Worm (Caenorhabditis elegans): ENCODE results near the gene C36A4.10.

Gene C36A4.10

DNA sequence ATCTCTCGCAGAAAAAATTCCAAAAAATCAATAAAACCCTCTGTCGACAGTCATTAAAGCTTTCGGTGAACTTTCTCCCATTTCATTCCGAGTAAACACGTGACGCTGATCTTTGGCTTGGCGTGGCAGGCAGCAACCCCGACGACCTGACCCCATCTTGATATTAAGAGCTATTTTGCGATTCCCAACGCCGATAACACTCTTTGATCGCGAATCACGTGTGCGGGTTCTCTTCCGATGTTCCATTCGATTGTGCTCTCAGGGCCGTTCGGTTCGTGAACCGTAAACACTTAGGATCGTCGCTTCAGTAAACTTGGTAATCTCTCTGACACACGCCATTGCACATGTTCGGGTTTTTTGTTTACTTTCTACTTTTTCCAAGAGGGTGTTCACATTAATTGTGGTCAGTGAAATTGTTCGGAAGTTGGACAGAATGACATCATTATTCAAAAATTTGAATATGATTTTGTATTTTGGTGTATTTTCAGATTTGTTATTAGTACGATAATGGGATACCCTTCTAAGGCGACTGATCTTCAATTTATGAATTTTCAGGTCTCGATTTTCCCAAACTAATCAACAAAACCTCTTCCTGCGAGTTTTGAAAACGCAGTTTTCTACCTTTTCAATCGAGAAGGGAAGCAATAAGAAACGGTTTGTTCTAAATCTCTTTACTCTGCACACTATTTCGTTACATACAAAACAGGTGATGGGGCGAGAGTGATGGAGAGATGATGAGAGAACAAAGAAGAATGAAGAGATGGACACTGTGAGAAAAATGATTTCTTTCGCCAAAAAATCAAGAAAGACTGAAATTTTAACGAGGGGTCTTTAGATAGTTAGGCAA is 33.9 kb downstream of the C36A4.10 start (continued):
- TF ChIP-seq ceh-82 (tag; optimal IDR thresholded peaks at IDR 0.05) (no peak), sma-3 (GFP tag; optimal IDR thresholded peaks at IDR 0.05) (peak; percentile 45), peb-1 (tag; optimal IDR thresholded peaks at IDR 0.05) (no peak), lsy-2 (tag; optimal IDR thresholded peaks at IDR 0.05) (peak in 1 of 2 experiments; percentile 39), gmeb-1 (tag; optimal IDR thresholded peaks at IDR 0.05) (no peak), zag-1 (tag; optimal IDR thresholded peaks at IDR 0.05) (no peak), nhr-25 (tag; optimal IDR thresholded peaks at IDR 0.05) (peak; percentile 88), unc-62 (GFP tag; optimal IDR thresholded peaks at IDR 0.05) (no peak), ztf-1 (GFP tag; conservative IDR thresholded peaks at IDR 0.05) (no peak), C34F6.9 (tag; optimal IDR thresholded peaks at IDR 0.05) (no peak), unc-39 (tag; optimal IDR thresholded peaks at IDR 0.05) (no peak), skn-1 (tag; optimal IDR thresholded peaks at IDR 0.05) (no peak), aly-2 (tag; optimal IDR thresholded peaks at IDR 0.05) (no peak), nhr-77 (tag; optimal IDR thresholded peaks at IDR 0.05) (no peak), mbf-1 (tag; optimal IDR thresholded peaks at IDR 0.05) (no peak), blmp-1 (tag; optimal IDR thresholded peaks at IDR 0.05; ENCODE audit: insufficient read depth) (peak; percentile 84)

DNA sequence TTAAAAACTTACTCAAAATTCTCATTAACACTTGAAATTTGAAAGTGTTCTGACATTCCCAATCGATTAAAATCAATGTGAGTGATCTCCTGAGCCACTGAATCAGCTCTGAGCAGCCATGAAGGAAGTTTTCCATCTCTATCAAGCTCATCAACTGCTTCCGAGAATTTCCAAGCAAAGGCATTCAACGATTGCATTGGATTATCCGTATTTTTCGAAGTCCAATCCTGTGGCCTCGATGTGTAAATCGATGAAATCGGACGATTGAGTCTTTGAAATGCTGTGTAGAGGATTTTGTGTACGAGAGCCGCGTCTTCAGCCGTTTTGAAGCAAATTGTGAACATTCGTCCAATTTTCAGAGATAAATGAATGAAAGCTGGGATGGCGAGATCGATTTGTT is 35.3 kb downstream of the C36A4.10 start:
- TF ChIP-seq skn-1 (tag; optimal IDR thresholded peaks at IDR 0.05) (no peak), snpc-4 (tag; optimal IDR thresholded peaks at IDR 0.05) (no peak), peb-1 (tag; optimal IDR thresholded peaks at IDR 0.05) (no peak), nhr-129 (tag; optimal IDR thresholded peaks at IDR 0.05) (no peak), ztf-4 (tag; optimal IDR thresholded peaks at IDR 0.05) (no peak), C34F6.9 (tag; optimal IDR thresholded peaks at IDR 0.05) (no peak), mbf-1 (tag; optimal IDR thresholded peaks at IDR 0.05) (no peak), nhr-77 (tag; optimal IDR thresholded peaks at IDR 0.05) (no peak), R02D3.7 (tag; optimal IDR thresholded peaks at IDR 0.05) (no peak), egl-27 (tag; optimal IDR thresholded peaks at IDR 0.05) (no peak), nhr-237 (tag; optimal IDR thresholded peaks at IDR 0.05) (no peak), nhr-11 (tag; optimal IDR thresholded peaks at IDR 0.05) (no peak), unc-39 (tag; optimal IDR thresholded peaks at IDR 0.05) (no peak), sma-9 (GFP tag; optimal IDR thresholded peaks at IDR 0.05) (no peak), sma-9 (tag; optimal IDR thresholded peaks at IDR 0.05) (no peak), elt-1 (tag; optimal IDR thresholded peaks at IDR 0.05) (no peak)

DNA sequence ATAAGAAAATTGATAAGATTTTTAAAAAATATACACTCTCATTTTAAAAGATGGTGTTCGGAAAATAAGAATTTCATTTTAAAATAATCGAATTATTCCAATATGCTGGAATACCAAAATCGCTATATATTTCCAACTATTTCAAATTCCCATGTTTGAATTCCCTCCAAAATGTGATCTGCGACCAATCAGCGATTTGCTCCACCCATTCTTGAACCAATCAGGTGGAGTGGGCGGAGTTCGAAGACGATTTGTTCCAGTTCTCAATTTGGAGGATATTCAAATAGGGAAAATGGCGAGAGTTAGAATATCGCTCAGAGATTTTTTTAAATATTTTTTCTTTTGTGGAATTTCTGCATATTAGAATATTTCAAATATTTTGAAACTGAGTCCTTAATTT is 40.4 kb downstream of the C36A4.10 start:
- no peak for TF ChIP-seq zag-1 (tag; optimal IDR thresholded peaks at IDR 0.05)
- no peak for TF ChIP-seq skn-1 (tag; optimal IDR thresholded peaks at IDR 0.05)
- TF ChIP-seq nhr-10 (tag; optimal IDR thresholded peaks at IDR 0.05) = no peak
- no peak for TF ChIP-seq nhr-77 (tag; optimal IDR thresholded peaks at IDR 0.05)
- TF ChIP-seq lin-13 (GFP tag; optimal IDR thresholded peaks at IDR 0.05) = no peak
- TF ChIP-seq C34F6.9 (tag; optimal IDR thresholded peaks at IDR 0.05) = no peak
- no peak for TF ChIP-seq gmeb-1 (tag; optimal IDR thresholded peaks at IDR 0.05)
- TF ChIP-seq fos-1 (tag; optimal IDR thresholded peaks at IDR 0.05) = no peak
- TF ChIP-seq ztf-4 (tag; optimal IDR thresholded peaks at IDR 0.05) = no peak
- no peak for TF ChIP-seq Y55F3AM.14 (GFP tag; optimal IDR thresholded peaks at IDR 0.05)
- TF ChIP-seq unc-55 (GFP tag; optimal IDR thresholded peaks at IDR 0.05) = no peak
- TF ChIP-seq mdl-1 (tag; optimal IDR thresholded peaks at IDR 0.05) = no peak

DNA sequence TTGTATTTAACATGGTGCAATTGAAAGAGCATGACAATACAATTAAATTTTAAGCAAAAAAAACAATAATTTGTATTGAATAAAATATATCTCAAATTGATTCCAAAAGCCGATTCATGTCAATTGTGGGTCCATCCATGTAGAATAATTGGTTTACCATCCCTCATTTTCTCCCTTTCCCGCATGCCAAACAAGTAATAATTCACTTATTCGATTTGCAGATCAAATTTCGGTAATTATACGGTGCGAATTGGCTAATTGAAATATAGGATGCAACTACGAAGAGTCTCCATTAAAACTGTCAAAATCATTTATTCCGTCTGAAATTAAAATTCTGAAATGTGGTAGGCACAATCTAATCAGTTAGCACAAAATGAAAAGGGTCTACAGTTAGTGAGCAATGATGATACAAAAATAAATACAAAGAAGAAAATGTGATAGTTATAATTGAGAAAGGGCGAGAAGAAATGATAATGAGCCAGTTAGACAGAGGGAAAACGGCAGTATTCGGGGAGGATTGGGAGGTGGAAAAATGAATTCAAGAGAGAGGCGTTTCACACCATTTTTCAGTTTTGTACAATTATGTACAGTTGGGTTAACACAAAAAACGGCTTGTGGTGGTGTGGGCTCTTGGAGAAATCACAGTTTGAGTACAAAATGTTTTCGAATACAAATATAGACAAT is 41.5 kb downstream of the C36A4.10 start:
- TF ChIP-seq lin-13 (GFP tag; optimal IDR thresholded peaks at IDR 0.05) = peak; percentile 15
- no peak for TF ChIP-seq aly-2 (tag; optimal IDR thresholded peaks at IDR 0.05)
- peak; percentile 57 for TF ChIP-seq ama-1 (optimal IDR thresholded peaks at IDR 0.05)
- TF ChIP-seq nhr-237 (tag; optimal IDR thresholded peaks at IDR 0.05) = no peak
- TF ChIP-seq nhr-21 (tag; optimal IDR thresholded peaks at IDR 0.05) = peak; percentile 23
- peak in 1 of 2 experiments; percentile 22 for TF ChIP-seq lsy-2 (tag; optimal IDR thresholded peaks at IDR 0.05)
- TF ChIP-seq nhr-25 (tag; optimal IDR thresholded peaks at IDR 0.05) = peak; percentile 62

Data from whole organism, L2 larva.